Worm (Caenorhabditis elegans) whole organism, mixed stage, embryonic: Measurements from ENCODE around the gene srw-33.

ENCODE experiments used
- ceh-83 ChIP-seq: fragments of 200-800 bp; sonication (Bioruptor generic); optimal IDR thresholded peaks from 2 replicates; lab custom pipeline; 2018; ENCODE audit warnings: mild to moderate bottlenecking, missing genetic modification characterization, missing compliant biosample characterization
- ces-1 ChIP-seq: fragments of 150-350 bp; optimal IDR thresholded peaks from 2 replicates; lab custom pipeline; 2014; ENCODE audit warnings: missing biosample characterization, missing genetic modification reagents, missing genetic modification characterization
- elt-3 ChIP-seq: fragments of 150-350 bp; optimal IDR thresholded peaks from 2 replicates; lab custom pipeline; 2014; ENCODE audit warnings: missing biosample characterization, missing genetic modification characterization
- flh-1 ChIP-seq: fragments of 200-800 bp; sonication (Bioruptor generic); optimal IDR thresholded peaks from 2 replicates; lab custom pipeline; 2018; ENCODE audit warnings: mild to moderate bottlenecking, missing genetic modification characterization, moderate library complexity, missing compliant biosample characterization
- lin-13 ChIP-seq: fragments of 150-350 bp; optimal IDR thresholded peaks from 2 replicates; lab custom pipeline; 2014; ENCODE audit warnings: missing biosample characterization, missing genetic modification characterization
- nhr-237 ChIP-seq: fragments of 150-350 bp; optimal IDR thresholded peaks from 2 replicates; lab custom pipeline; 2014; ENCODE audit warnings: missing biosample characterization, missing genetic modification characterization
- nhr-76 ChIP-seq: sonication (generic microtip); optimal IDR thresholded peaks from 2 replicates; lab custom pipeline; 2017; ENCODE audit warnings: missing biosample characterization, missing genetic modification characterization
- pha-4 ChIP-seq: fragments of 150-350 bp; optimal IDR thresholded peaks from 2 replicates; lab custom pipeline; 2018; ENCODE audit warnings: missing biosample characterization, missing genetic modification reagents, missing genetic modification characterization
- snpc-4 ChIP-seq: fragments of 150-350 bp; optimal IDR thresholded peaks from 2 replicates; lab custom pipeline; 2014; ENCODE audit warnings: missing biosample characterization, missing genetic modification characterization
- unc-62 ChIP-seq: fragments of 150-350 bp; optimal IDR thresholded peaks from 2 replicates; lab custom pipeline; 2014; ENCODE audit warnings: missing biosample characterization, missing genetic modification reagents, missing genetic modification characterization

DNA sequence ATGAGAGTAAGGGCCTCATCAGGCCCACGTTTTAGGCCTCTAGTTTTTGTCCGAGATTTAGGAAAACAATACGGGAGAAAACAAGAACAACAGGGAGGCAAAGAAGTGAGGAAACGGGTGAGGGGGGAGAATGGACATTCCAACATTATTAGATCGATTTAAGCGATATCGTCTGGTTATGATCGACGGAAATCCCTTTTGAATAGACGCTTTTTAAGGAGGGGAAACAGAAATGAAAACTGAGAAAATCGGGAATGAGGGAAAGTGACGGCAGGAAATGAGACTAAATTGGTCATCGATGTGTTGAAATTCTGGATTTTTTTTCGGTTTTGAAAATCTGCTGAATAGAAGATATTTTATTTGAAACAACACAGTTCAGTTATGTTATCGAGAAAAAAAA is 13.1 kb upstream of the srw-33 start, which contains the start of gene rocf-1:
- TF ChIP-seq nhr-76 (tag; lab: Kevin White, UChicago) (no peak), elt-3 (no peak), lin-13 (tag; lab: Kevin White, UChicago) (no peak), snpc-4 (tag; lab: Kevin White, UChicago) (no peak), flh-1 (GFP tag; lab: Kevin White, UChicago) (no peak), ceh-83 (GFP tag; lab: Kevin White, UChicago) (no peak), nhr-237 (tag; lab: Kevin White, UChicago) (no peak), pha-4 (tag; lab: Kevin White, UChicago) (no peak), ces-1 (no peak), unc-62 (no peak)
